Worm (Caenorhabditis elegans): ENCODE results near the gene Y55D5A.1.

The Y55D5A.1 gene

ce11 chrIII:2982109-2982508 is at the start of gene Y55D5A.1:
TSS of gene Y55D5A.1 (plus strand) at chrIII:2982409.
- TF ChIP-seq him-1 (tag; optimal IDR thresholded peaks at IDR 0.05) (no peak), dao-5 (tag; optimal IDR thresholded peaks at IDR 0.05) (no peak), W03F9.2 (tag; optimal IDR thresholded peaks at IDR 0.05) (no peak)

ce11 chrIII:2937780-2938179 is 44.4 kb upstream of the Y55D5A.1 start:
- no peak for TF ChIP-seq him-1 (tag; optimal IDR thresholded peaks at IDR 0.05)
- no peak for TF ChIP-seq W03F9.2 (tag; optimal IDR thresholded peaks at IDR 0.05)
- TF ChIP-seq dao-5 (tag; optimal IDR thresholded peaks at IDR 0.05) = no peak

- no peak for TF ChIP-seq him-1 (tag; optimal IDR thresholded peaks at IDR 0.05)
- TF ChIP-seq W03F9.2 (tag; optimal IDR thresholded peaks at IDR 0.05) = no peak
- TF ChIP-seq dao-5 (tag; optimal IDR thresholded peaks at IDR 0.05) = no peak
Measured at ce11 chrIII:2941578-2941977, 40.6 kb upstream of the Y55D5A.1 start.

ce11 chrIII:2943995-2944394 is 38.2 kb upstream of the Y55D5A.1 start, which contains the start of gene R10F2.6:
TSS of gene R10F2.6 (minus strand) at chrIII:2944095.
- TF ChIP-seq him-1 (tag; optimal IDR thresholded peaks at IDR 0.05) (no peak), W03F9.2 (tag; optimal IDR thresholded peaks at IDR 0.05) (no peak), dao-5 (tag; optimal IDR thresholded peaks at IDR 0.05) (no peak)

ce11 chrIII:2946101-2946500 is 36.1 kb upstream of the Y55D5A.1 start, which contains the start of gene H05C05.4:
TSS of gene H05C05.4 (minus strand) at chrIII:2946201.
- no peak for TF ChIP-seq him-1 (tag; optimal IDR thresholded peaks at IDR 0.05)
- TF ChIP-seq W03F9.2 (tag; optimal IDR thresholded peaks at IDR 0.05) = no peak
- no peak for TF ChIP-seq dao-5 (tag; optimal IDR thresholded peaks at IDR 0.05)

ce11 chrIII:2946626-2947168 is 35.5 kb upstream of the Y55D5A.1 start, which contains the start of gene H05C05.1:
TSS of gene H05C05.1 (plus strand) at chrIII:2947118.
- TF ChIP-seq W03F9.2 (tag; optimal IDR thresholded peaks at IDR 0.05) = no peak
- TF ChIP-seq him-1 (tag; optimal IDR thresholded peaks at IDR 0.05) = no peak
- no peak for TF ChIP-seq dao-5 (tag; optimal IDR thresholded peaks at IDR 0.05)

ce11 chrIII:2947251-2947650 is 35.0 kb upstream of the Y55D5A.1 start:
- TF ChIP-seq him-1 (tag; optimal IDR thresholded peaks at IDR 0.05) (no peak), W03F9.2 (tag; optimal IDR thresholded peaks at IDR 0.05) (no peak), dao-5 (tag; optimal IDR thresholded peaks at IDR 0.05) (no peak)

- TF ChIP-seq dao-5 (tag; optimal IDR thresholded peaks at IDR 0.05) (no peak), W03F9.2 (tag; optimal IDR thresholded peaks at IDR 0.05) (no peak), him-1 (tag; optimal IDR thresholded peaks at IDR 0.05) (no peak)
Measured at ce11 chrIII:2948310-2948961, 33.8 kb upstream of the Y55D5A.1 start.

ce11 chrIII:2952437-2952836 is 29.8 kb upstream of the Y55D5A.1 start:
- TF ChIP-seq W03F9.2 (tag; optimal IDR thresholded peaks at IDR 0.05) (no peak), him-1 (tag; optimal IDR thresholded peaks at IDR 0.05) (no peak), dao-5 (tag; optimal IDR thresholded peaks at IDR 0.05) (no peak)

ce11 chrIII:2961840-2962239 is 20.4 kb upstream of the Y55D5A.1 start:
- no peak for TF ChIP-seq dao-5 (tag; optimal IDR thresholded peaks at IDR 0.05)
- TF ChIP-seq W03F9.2 (tag; optimal IDR thresholded peaks at IDR 0.05) = no peak
- no peak for TF ChIP-seq him-1 (tag; optimal IDR thresholded peaks at IDR 0.05)

- TF ChIP-seq dao-5 (tag; optimal IDR thresholded peaks at IDR 0.05) = no peak
- no peak for TF ChIP-seq W03F9.2 (tag; optimal IDR thresholded peaks at IDR 0.05)
- TF ChIP-seq him-1 (tag; optimal IDR thresholded peaks at IDR 0.05) = no peak
Measured at ce11 chrIII:2965534-2965933, 16.7 kb upstream of the Y55D5A.1 start, which contains the start of gene H05C05.2. TSS of gene H05C05.2 (minus strand) at chrIII:2965634.

ce11 chrIII:2966462-2966861 is 15.7 kb upstream of the Y55D5A.1 start:
- no peak for TF ChIP-seq him-1 (tag; optimal IDR thresholded peaks at IDR 0.05)
- peak; percentile 32 for TF ChIP-seq W03F9.2 (tag; optimal IDR thresholded peaks at IDR 0.05)

ce11 chrIII:2970251-2970650 is 12.0 kb upstream of the Y55D5A.1 start:
- TF ChIP-seq W03F9.2 (tag; optimal IDR thresholded peaks at IDR 0.05) (no peak), him-1 (tag; optimal IDR thresholded peaks at IDR 0.05) (no peak), dao-5 (tag; optimal IDR thresholded peaks at IDR 0.05) (no peak)

- TF ChIP-seq W03F9.2 (tag; optimal IDR thresholded peaks at IDR 0.05) (no peak), dao-5 (tag; optimal IDR thresholded peaks at IDR 0.05) (no peak), him-1 (tag; optimal IDR thresholded peaks at IDR 0.05) (no peak)
Measured at ce11 chrIII:2972977-2973376, 9.2 kb upstream of the Y55D5A.1 start.

ce11 chrIII:2975689-2976088 is 6.5 kb upstream of the Y55D5A.1 start, which contains the start of gene Y55D5A.3:
TSS of gene Y55D5A.3 (minus strand) at chrIII:2975789.
- TF ChIP-seq dao-5 (tag; optimal IDR thresholded peaks at IDR 0.05) = no peak
- TF ChIP-seq him-1 (tag; optimal IDR thresholded peaks at IDR 0.05) = no peak
- TF ChIP-seq W03F9.2 (tag; optimal IDR thresholded peaks at IDR 0.05) = no peak

All from whole organism, L4/young adult.